Worm (Caenorhabditis elegans): Measurements from ENCODE around the gene Y22D7AL.10.

Y22D7AL.10 gene

ce11 chrIII:1579001-1579400 lies 39.7 kb downstream of the Y22D7AL.10 start:
- no peak for TF ChIP-seq dpl-1 (GFP tag; optimal IDR thresholded peaks at IDR 0.05)
- no peak for TF ChIP-seq lin-35 (GFP tag; optimal IDR thresholded peaks at IDR 0.05)

ce11 chrIII:1578566-1578965 lies 40.2 kb downstream of the Y22D7AL.10 start:
- TF ChIP-seq efl-1 (optimal IDR thresholded peaks at IDR 0.05) (no peak), efl-1 (GFP tag; optimal IDR thresholded peaks at IDR 0.05 in 1 of 2) (peak in 1 of 2 experiments; percentile 10), nhr-71 (tag; optimal IDR thresholded peaks at IDR 0.05) (no peak)

DNA sequence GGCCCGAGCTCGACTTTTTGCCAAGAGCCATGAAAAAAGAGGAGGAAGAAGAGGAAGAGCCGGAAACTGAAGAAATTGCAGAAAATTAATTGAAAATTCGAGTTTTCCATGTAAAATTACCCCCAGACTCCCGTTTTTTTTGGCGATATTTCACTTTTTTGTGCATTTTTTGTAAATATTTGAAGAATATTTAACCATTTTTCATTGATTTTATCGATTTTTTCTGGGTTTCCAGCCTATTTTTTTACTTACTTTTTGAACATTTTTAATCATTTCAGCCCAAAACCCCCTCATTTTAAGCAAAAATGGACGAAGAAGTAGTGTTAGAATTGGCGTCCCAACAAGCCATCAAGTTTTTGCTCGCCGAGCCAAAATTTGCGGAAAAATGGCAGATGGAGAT lies 42.3 kb downstream of the Y22D7AL.10 start, which contains the start of gene Y22D7AL.7:
TSS of gene Y22D7AL.7 (plus strand) at position 301 of the 400 bp plus-strand sequence.
- TF ChIP-seq C04F5.9 (tag; optimal IDR thresholded peaks at IDR 0.05) (no peak), nhr-85 (tag) (peak; percentile 13)

- no peak for TF ChIP-seq nhr-19 (GFP tag; conservative IDR thresholded peaks at IDR 0.05)
- no peak for TF ChIP-seq efl-1 (optimal IDR thresholded peaks at IDR 0.05)
- no peak for TF ChIP-seq efl-1 (GFP tag; optimal IDR thresholded peaks at IDR 0.05 in 1 of 2)
- TF ChIP-seq unc-86 (tag; optimal IDR thresholded peaks at IDR 0.05), result no peak
- TF ChIP-seq nhr-90 (tag; optimal IDR thresholded peaks at IDR 0.05; ENCODE audit: poor library complexity), result no peak
- no peak for TF ChIP-seq nhr-85 (tag)
- TF ChIP-seq alr-1 (tag; optimal IDR thresholded peaks at IDR 0.05; ENCODE audit: borderline replicate concordance), result no peak
- no peak for TF ChIP-seq nhr-76 (tag; optimal IDR thresholded peaks at IDR 0.05)
- TF ChIP-seq sup-37 (GFP tag; optimal IDR thresholded peaks at IDR 0.05), result no peak
- no peak for TF ChIP-seq mep-1 (tag; optimal IDR thresholded peaks at IDR 0.05)
- TF ChIP-seq ces-1 (GFP tag; optimal IDR thresholded peaks at IDR 0.05), result no peak
- TF ChIP-seq nhr-84 (tag; optimal IDR thresholded peaks at IDR 0.05), result no peak
- no peak for TF ChIP-seq ceh-82 (tag; optimal IDR thresholded peaks at IDR 0.05)
- no peak for TF ChIP-seq ceh-63 (GFP tag; optimal IDR thresholded peaks at IDR 0.05)
- TF ChIP-seq swsn-7 (tag; optimal IDR thresholded peaks at IDR 0.05), result no peak
- TF ChIP-seq lin-35 (GFP tag; optimal IDR thresholded peaks at IDR 0.05), result no peak
- TF ChIP-seq irx-1 (tag; optimal IDR thresholded peaks at IDR 0.05), result no peak
- TF ChIP-seq skn-1 (tag; optimal IDR thresholded peaks at IDR 0.05), result no peak
- TF ChIP-seq hlh-4 (tag; optimal IDR thresholded peaks at IDR 0.05), result no peak
- TF ChIP-seq unc-130 (tag; optimal IDR thresholded peaks at IDR 0.05), result no peak
These were observed 43.1 kb downstream of the Y22D7AL.10 start for ce11 chrIII:1575651-1576050.

- TF ChIP-seq ceh-90 (tag; optimal IDR thresholded peaks at IDR 0.05) (no peak), nhr-47 (tag; optimal IDR thresholded peaks at IDR 0.05) (no peak)
These were observed 48.7 kb downstream of the Y22D7AL.10 start, which contains the start of gene rep-1 for ce11 chrIII:1570006-1570405. Gene rep-1 (plus strand): TSS chrIII:1570306.
